Fruit fly (Drosophila melanogaster): ENCODE results near the gene slmb.

slmb gene

dm6 chr3R:21156572-21157480 is 29.5 kb upstream of the slmb start:
- TF ChIP-seq Dif (GFP tag; optimal IDR thresholded peaks at IDR 0.05; ENCODE audit: partially characterized antibody) (no peak), Sp1 (GFP tag; optimal IDR thresholded peaks at IDR 0.05) (peak; percentile 16), Myc (optimal IDR thresholded peaks at IDR 0.05) (no peak), CrebA (GFP tag; optimal IDR thresholded peaks at IDR 0.05; ENCODE audit: borderline replicate concordance) (peak; percentile 44), Hr78 (GFP tag; optimal IDR thresholded peaks at IDR 0.05) (no peak), lola (GFP tag; optimal IDR thresholded peaks at IDR 0.05) (no peak), Hnf4 (GFP tag; optimal IDR thresholded peaks at IDR 0.05) (no peak), rgr (GFP tag; optimal IDR thresholded peaks at IDR 0.05) (no peak), N (GFP tag; optimal IDR thresholded peaks at IDR 0.05) (no peak), dsf (GFP tag; optimal IDR thresholded peaks at IDR 0.05; ENCODE audit: borderline replicate concordance) (no peak), CG32264 (GFP tag; optimal IDR thresholded peaks at IDR 0.05) (no peak), sage (GFP tag; optimal IDR thresholded peaks at IDR 0.05) (peak; percentile 8), Vsx2 (GFP tag; optimal IDR thresholded peaks at IDR 0.05; ENCODE audit: partially characterized antibody) (peak; percentile 59), usp (GFP tag; optimal IDR thresholded peaks at IDR 0.05) (no peak), fru (GFP tag; optimal IDR thresholded peaks at IDR 0.05) (no peak), tai (GFP tag; optimal IDR thresholded peaks at IDR 0.05) (no peak), psq (GFP tag; optimal IDR thresholded peaks at IDR 0.05) (no peak), foxo (GFP tag; optimal IDR thresholded peaks at IDR 0.05) (no peak), Hr83 (GFP tag; optimal IDR thresholded peaks at IDR 0.05; ENCODE audit: poor library complexity, severe bottlenecking) (peak; percentile 16), br (GFP tag; optimal IDR thresholded peaks at IDR 0.05) (no peak), woc (GFP tag; optimal IDR thresholded peaks at IDR 0.05) (no peak)

DNA sequence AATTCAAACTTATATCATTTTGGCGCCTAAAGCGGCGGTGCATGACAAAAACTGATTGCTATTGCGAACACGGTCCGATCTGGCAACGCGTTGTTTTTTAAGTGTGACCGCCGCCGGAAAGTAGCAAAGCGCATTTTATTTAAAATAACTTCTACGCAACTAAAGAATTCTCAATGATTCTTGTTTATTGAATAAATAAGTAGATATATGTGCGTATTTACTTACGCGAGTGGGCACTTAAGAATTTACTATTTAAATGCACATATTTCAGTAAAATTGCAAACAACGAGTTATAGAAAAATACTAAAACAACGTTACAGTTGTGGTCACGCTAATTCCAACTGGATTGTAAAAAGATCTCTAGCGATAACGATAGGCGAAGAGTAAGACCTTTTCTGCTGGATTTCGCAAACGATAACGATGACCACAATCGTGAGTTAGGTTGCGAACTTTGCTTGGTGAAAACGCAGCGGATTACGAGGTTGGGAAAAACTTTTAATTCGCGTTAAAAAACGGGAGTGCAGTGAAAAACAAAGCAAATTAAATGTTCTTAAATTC is 28.7 kb upstream of the slmb start:
- TF ChIP-seq Sp1 (GFP tag; optimal IDR thresholded peaks at IDR 0.05), result no peak
- no peak for TF ChIP-seq fru (GFP tag; optimal IDR thresholded peaks at IDR 0.05)
- no peak for TF ChIP-seq sage (GFP tag; optimal IDR thresholded peaks at IDR 0.05)
- no peak for TF ChIP-seq jim (GFP tag; optimal IDR thresholded peaks at IDR 0.05)
- TF ChIP-seq Dfd (GFP tag; optimal IDR thresholded peaks at IDR 0.05), result no peak
- peak; percentile 13 for TF ChIP-seq h (GFP tag; optimal IDR thresholded peaks at IDR 0.05)
- no peak for TF ChIP-seq sv (GFP tag; optimal IDR thresholded peaks at IDR 0.05)
- TF ChIP-seq HLH106 (tag; optimal IDR thresholded peaks at IDR 0.05), result no peak
- peak; percentile 16 for TF ChIP-seq Hnf4 (GFP tag; optimal IDR thresholded peaks at IDR 0.05)
- no peak for TF ChIP-seq brk (GFP tag; optimal IDR thresholded peaks at IDR 0.05)
- no peak for TF ChIP-seq Rel (GFP tag; optimal IDR thresholded peaks at IDR 0.05)
- TF ChIP-seq Rel (tag; optimal IDR thresholded peaks at IDR 0.05), result peak; percentile 29
- TF ChIP-seq Dif (GFP tag; optimal IDR thresholded peaks at IDR 0.05; ENCODE audit: partially characterized antibody), result peak; percentile 83
- no peak for TF ChIP-seq ey (GFP tag; optimal IDR thresholded peaks at IDR 0.05)
- no peak for TF ChIP-seq tai (GFP tag; optimal IDR thresholded peaks at IDR 0.05)
- TF ChIP-seq CrebA (GFP tag; optimal IDR thresholded peaks at IDR 0.05; ENCODE audit: borderline replicate concordance), result no peak
- TF ChIP-seq Myc (optimal IDR thresholded peaks at IDR 0.05), result no peak
- TF ChIP-seq Jra (GFP tag; optimal IDR thresholded peaks at IDR 0.05), result no peak
- TF ChIP-seq dl (GFP tag; optimal IDR thresholded peaks at IDR 0.05; ENCODE audit: insufficient read depth in 1 of 2, partially characterized antibody in 2 of 2), result peak in 1 of 2 experiments; percentile 5
- TF ChIP-seq CG9705 (GFP tag; optimal IDR thresholded peaks at IDR 0.05), result no peak
- TF ChIP-seq dmrt93B (GFP tag; optimal IDR thresholded peaks at IDR 0.05), result no peak

DNA sequence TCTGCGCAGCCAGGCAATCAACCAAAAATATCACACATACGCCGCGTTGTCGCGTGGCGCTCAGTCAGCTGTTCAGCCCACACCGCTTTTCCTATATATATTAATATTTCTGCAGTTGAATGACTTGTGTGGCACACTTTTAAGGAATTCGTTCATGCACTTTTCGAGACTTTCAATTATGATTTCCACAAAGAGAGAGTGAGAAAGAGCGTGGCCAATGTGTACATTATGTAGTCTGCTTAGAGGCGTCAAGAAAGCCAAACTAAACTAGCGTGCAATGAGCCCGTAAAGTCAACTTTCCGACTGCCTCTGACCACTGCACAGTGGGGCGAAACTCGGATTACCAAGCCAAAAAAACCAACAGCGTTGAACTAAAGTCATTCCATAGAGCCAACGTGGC is 26.8 kb upstream of the slmb start:
- TF ChIP-seq h (GFP tag; optimal IDR thresholded peaks at IDR 0.05) (peak; percentile 49), dl (GFP tag; optimal IDR thresholded peaks at IDR 0.05; ENCODE audit: insufficient read depth in 1 of 2, partially characterized antibody in 2 of 2) (no peak), CG9705 (GFP tag; optimal IDR thresholded peaks at IDR 0.05) (no peak)
